Fruit fly (Drosophila melanogaster): ENCODE measurements around the gene Tcs6.

dm6 chr3R:26072477-26072876 is 14.5 kb upstream of the Tcs6 start:
- TF ChIP-seq CG10348 (GFP tag; IDR thresholded peaks at IDR 0.05) = no peak
- TF ChIP-seq CG8159 (tag; optimal IDR thresholded peaks at IDR 0.05) = peak; percentile 74
- peak; percentile 64 for TF ChIP-seq CG32121 (GFP tag; IDR thresholded peaks at IDR 0.05)
- TF ChIP-seq Pif1A (GFP tag; optimal IDR thresholded peaks at IDR 0.05) = peak; percentile 83
- TF ChIP-seq CG12605 (GFP tag; IDR thresholded peaks at IDR 0.05) = peak; percentile 80
- peak; percentile 82 for TF ChIP-seq CG17806 (tag; optimal IDR thresholded peaks at IDR 0.05)
- TF ChIP-seq Ets98B (GFP tag; IDR thresholded peaks at IDR 0.05) = peak; percentile 85
- TF ChIP-seq EcR (GFP tag; optimal IDR thresholded peaks at IDR 0.05) = no peak
- TF ChIP-seq CG14655 (GFP tag; optimal IDR thresholded peaks at IDR 0.05) = peak; percentile 87
- TF ChIP-seq gl (tag; optimal IDR thresholded peaks at IDR 0.05) = peak; percentile 64
- TF ChIP-seq CG34367 (tag; optimal IDR thresholded peaks at IDR 0.05) = peak; percentile 65
- peak; percentile 61 for TF ChIP-seq Snoo (tag; optimal IDR thresholded peaks at IDR 0.05)
- TF ChIP-seq CG4496 (GFP tag; IDR thresholded peaks at IDR 0.05) = peak; percentile 92

Measured in whole organism, pupa.